Comparison of ENCODE assay signal across 1 fruit fly cellular context in genomic region chr3R:9626880-9627401, dm6.
TF ChIP-seq lines count a peak whose summit lies in the region.

CG9427 (minus strand) TSS chr3R:9626930.
CG8319 (plus strand) TSS chr3R:9627321.

TF ChIP-seq in whole organism, embryonic, 481 proteins besides CTCF, POLR2A, EP300 and RAD21 (continued from another document and continues in another):
- peak; percentile 60 for TF ChIP-seq bcd (GFP tag; optimal IDR thresholded peaks at IDR 0.05; lab: Kevin White, UChicago)
- TF ChIP-seq oc (tag; optimal IDR thresholded peaks at IDR 0.05; lab: Kevin White, UChicago): peak; percentile 78
- peak; percentile 34 for TF ChIP-seq CG8290 (GFP tag; optimal IDR thresholded peaks at IDR 0.05; lab: Kevin White, UChicago)
- peak in 1 of 2 experiments; percentile 53 for TF ChIP-seq CG8290 (tag; optimal IDR thresholded peaks at IDR 0.05; lab: Kevin White, UChicago)
- peak; percentile 94 for TF ChIP-seq sna (GFP tag; IDR thresholded peaks at IDR 0.05; lab: Robert Waterston, UW; ENCODE audit: partially characterized antibody)
- no peak for TF ChIP-seq Rx (GFP tag; IDR thresholded peaks at IDR 0.05; lab: Robert Waterston, UW)
- no peak for TF ChIP-seq z (GFP tag; IDR thresholded peaks at IDR 0.05; lab: Robert Waterston, UW)
- TF ChIP-seq MTF-1 (GFP tag; optimal IDR thresholded peaks at IDR 0.05; lab: Kevin White, UChicago; ENCODE audit: borderline replicate concordance): no peak
- TF ChIP-seq CG12769 (tag; optimal IDR thresholded peaks at IDR 0.05; lab: Kevin White, UChicago): peak; percentile 37
- TF ChIP-seq CG14710 (tag; optimal IDR thresholded peaks at IDR 0.05; lab: Kevin White, UChicago): peak; percentile 85
- no peak for TF ChIP-seq wor (GFP tag; IDR thresholded peaks at IDR 0.05; lab: Robert Waterston, UW)
- TF ChIP-seq Vsx1 (GFP tag; optimal IDR thresholded peaks at IDR 0.05; lab: Kevin White, UChicago): no peak
- no peak for TF ChIP-seq Poxn (GFP tag; IDR thresholded peaks at IDR 0.05; lab: Robert Waterston, UW)
- no peak for TF ChIP-seq luna (GFP tag; optimal IDR thresholded peaks at IDR 0.05; lab: Kevin White, UChicago)
- TF ChIP-seq Bdp1 (GFP tag; optimal IDR thresholded peaks at IDR 0.05; lab: Kevin White, UChicago): peak; percentile 11
- no peak for TF ChIP-seq CG6765 (GFP tag; optimal IDR thresholded peaks at IDR 0.05; lab: Kevin White, UChicago)
- peak; percentile 50 for TF ChIP-seq CG8388 (GFP tag; optimal IDR thresholded peaks at IDR 0.05; lab: Kevin White, UChicago)
- peak; percentile 62 for TF ChIP-seq CG18764 (GFP tag; optimal IDR thresholded peaks at IDR 0.05; lab: Kevin White, UChicago)
- peak; percentile 73 for TF ChIP-seq Rfx (GFP tag; IDR thresholded peaks at IDR 0.05; lab: Robert Waterston, UW)
- no peak for TF ChIP-seq CG2889 (GFP tag; IDR thresholded peaks at IDR 0.05; lab: Robert Waterston, UW)
- peak; percentile 73 for TF ChIP-seq nmo (GFP tag; optimal IDR thresholded peaks at IDR 0.05; lab: Kevin White, UChicago)
- TF ChIP-seq CG5245 (GFP tag; optimal IDR thresholded peaks at IDR 0.05; lab: Kevin White, UChicago): peak; percentile 20
- TF ChIP-seq CG4328 (GFP tag; optimal IDR thresholded peaks at IDR 0.05; lab: Kevin White, UChicago): no peak
- peak; percentile 62 for TF ChIP-seq CG15269 (tag; optimal IDR thresholded peaks at IDR 0.05; lab: Kevin White, UChicago)
- peak; percentile 42 for TF ChIP-seq vfl (GFP tag; optimal IDR thresholded peaks at IDR 0.05; lab: Kevin White, UChicago)
- no peak for TF ChIP-seq sens-2 (GFP tag; IDR thresholded peaks at IDR 0.05; lab: Robert Waterston, UW)
- TF ChIP-seq CG4707 (GFP tag; optimal IDR thresholded peaks at IDR 0.05; lab: Kevin White, UChicago): no peak
- peak; percentile 51 for TF ChIP-seq CG4854 (GFP tag; optimal IDR thresholded peaks at IDR 0.05; lab: Kevin White, UChicago)
- no peak for TF ChIP-seq gce (GFP tag; IDR thresholded peaks at IDR 0.05; lab: Robert Waterston, UW)
- peak; percentile 49 for TF ChIP-seq Mes4 (GFP tag; optimal IDR thresholded peaks at IDR 0.05; lab: Kevin White, UChicago)
- peak; percentile 10 for TF ChIP-seq CG3163 (GFP tag; optimal IDR thresholded peaks at IDR 0.05; lab: Kevin White, UChicago)
- no peak for TF ChIP-seq CG18619 (GFP tag; optimal IDR thresholded peaks at IDR 0.05; lab: Kevin White, UChicago)
- TF ChIP-seq eyg (GFP tag; optimal IDR thresholded peaks at IDR 0.05; lab: Kevin White, UChicago): no peak
- peak; percentile 93 for TF ChIP-seq Dp (GFP tag; optimal IDR thresholded peaks at IDR 0.05; lab: Kevin White, UChicago)
- peak; percentile 17 for TF ChIP-seq CG3407 (GFP tag; optimal IDR thresholded peaks at IDR 0.05; lab: Kevin White, UChicago)
- TF ChIP-seq pzg (GFP tag; optimal IDR thresholded peaks at IDR 0.05; lab: Kevin White, UChicago): peak; percentile 77
- no peak for TF ChIP-seq emc (GFP tag; optimal IDR thresholded peaks at IDR 0.05; lab: Kevin White, UChicago)
- TF ChIP-seq CkIIα-i1 (GFP tag; IDR thresholded peaks at IDR 0.05; lab: Robert Waterston, UW): no peak
- TF ChIP-seq Dip3 (GFP tag; optimal IDR thresholded peaks at IDR 0.05; lab: Kevin White, UChicago): peak; percentile 58
- no peak for TF ChIP-seq CG15073 (GFP tag; optimal IDR thresholded peaks at IDR 0.05; lab: Kevin White, UChicago)
- 0 out of 3 replicates have a peak, but pooled peaks have one; percentile 21 for TF ChIP-seq dysf (GFP tag; IDR thresholded peaks at IDR 0.05; lab: Robert Waterston, UW)
- TF ChIP-seq hkb (optimal IDR thresholded peaks at IDR 0.05; lab: Kevin White, UChicago): no peak
- no peak for TF ChIP-seq hkb (GFP tag; IDR thresholded peaks at IDR 0.05; lab: Robert Waterston, UW)
- TF ChIP-seq Jarid2 (GFP tag; optimal IDR thresholded peaks at IDR 0.05; lab: Kevin White, UChicago): no peak
- TF ChIP-seq CG4282 (GFP tag; optimal IDR thresholded peaks at IDR 0.05; lab: Kevin White, UChicago): no peak
- TF ChIP-seq aop (GFP tag; IDR thresholded peaks at IDR 0.05; lab: Robert Waterston, UW): no peak
- peak; percentile 16; the same call in 1 of the 2 replicates for TF ChIP-seq ato (GFP tag; IDR thresholded peaks at IDR 0.05; lab: Robert Waterston, UW; ENCODE audit: partially characterized antibody)
- TF ChIP-seq CG11085 (GFP tag; IDR thresholded peaks at IDR 0.05; lab: Robert Waterston, UW): peak; percentile 41; the same call in 1 of the 2 replicates
- no peak for TF ChIP-seq Doc2 (GFP tag; IDR thresholded peaks at IDR 0.05; lab: Robert Waterston, UW)
- TF ChIP-seq dimm (GFP tag; IDR thresholded peaks at IDR 0.05; lab: Robert Waterston, UW): no peak
- no peak for TF ChIP-seq CG12236 (GFP tag; optimal IDR thresholded peaks at IDR 0.05; lab: Kevin White, UChicago)
- TF ChIP-seq CG3847 (GFP tag; IDR thresholded peaks at IDR 0.05; lab: Robert Waterston, UW): peak; percentile 55
- TF ChIP-seq CG8359 (GFP tag; optimal IDR thresholded peaks at IDR 0.05; lab: Kevin White, UChicago; ENCODE audit: borderline replicate concordance): no peak
- TF ChIP-seq CG7357 (GFP tag; IDR thresholded peaks at IDR 0.05; lab: Robert Waterston, UW): no peak
- peak; percentile 100 for TF ChIP-seq CG3995 (GFP tag; optimal IDR thresholded peaks at IDR 0.05; lab: Kevin White, UChicago)
- peak; percentile 59 for TF ChIP-seq gsb-n (tag; optimal IDR thresholded peaks at IDR 0.05; lab: Kevin White, UChicago)
- TF ChIP-seq CG4820 (GFP tag; optimal IDR thresholded peaks at IDR 0.05; lab: Kevin White, UChicago): peak; percentile 47
- peak; percentile 71 for TF ChIP-seq CG10267 (tag; optimal IDR thresholded peaks at IDR 0.05; lab: Kevin White, UChicago)
- peak; percentile 24 for TF ChIP-seq Side (GFP tag; optimal IDR thresholded peaks at IDR 0.05; lab: Kevin White, UChicago)
- peak; percentile 83 for TF ChIP-seq CG2120 (GFP tag; optimal IDR thresholded peaks at IDR 0.05; lab: Kevin White, UChicago)
- no peak; the same call in 1 of the 2 replicates for TF ChIP-seq CG42726 (GFP tag; IDR thresholded peaks at IDR 0.05; lab: Robert Waterston, UW; ENCODE audit: partially characterized antibody)
- no peak; the same call in 1 of the 2 replicates for TF ChIP-seq CG4404 (GFP tag; IDR thresholded peaks at IDR 0.05; lab: Robert Waterston, UW)
- peak; percentile 57 for TF ChIP-seq schlank (tag; optimal IDR thresholded peaks at IDR 0.05; lab: Kevin White, UChicago)
- TF ChIP-seq ro (GFP tag; IDR thresholded peaks at IDR 0.05; lab: Robert Waterston, UW): no peak
- peak in 1 of 2 experiments; percentile 94 for TF ChIP-seq tll (GFP tag; optimal IDR thresholded peaks at IDR 0.05; lab: Kevin White, UChicago)
- peak; percentile 56 for TF ChIP-seq Hr3 (GFP tag; optimal IDR thresholded peaks at IDR 0.05; lab: Kevin White, UChicago)
- no peak for TF ChIP-seq CG17568 (GFP tag; optimal IDR thresholded peaks at IDR 0.05; lab: Kevin White, UChicago)
- 0 out of 2 replicates have a peak, but pooled peaks have one; percentile 28 for TF ChIP-seq ranshi (GFP tag; IDR thresholded peaks at IDR 0.05; lab: Robert Waterston, UW)
- no peak for TF ChIP-seq wek (GFP tag; optimal IDR thresholded peaks at IDR 0.05; lab: Kevin White, UChicago)
- TF ChIP-seq CG18011 (GFP tag; optimal IDR thresholded peaks at IDR 0.05; lab: Kevin White, UChicago): peak; percentile 33
- TF ChIP-seq otp (GFP tag; IDR thresholded peaks at IDR 0.05; lab: Robert Waterston, UW): no peak
- no peak for TF ChIP-seq Taf1 (GFP tag; IDR thresholded peaks at IDR 0.05; lab: Robert Waterston, UW)
- TF ChIP-seq bbx (GFP tag; IDR thresholded peaks at IDR 0.05; lab: Robert Waterston, UW; ENCODE audit: partially characterized antibody): peak; percentile 74
- TF ChIP-seq Ptx1 (GFP tag; IDR thresholded peaks at IDR 0.05; lab: Robert Waterston, UW): peak; percentile 67
- TF ChIP-seq pb (GFP tag; optimal IDR thresholded peaks at IDR 0.05; lab: Kevin White, UChicago): no peak
- no peak for TF ChIP-seq CG8478 (optimal IDR thresholded peaks at IDR 0.05; lab: Kevin White, UChicago)
- peak; percentile 90 for TF ChIP-seq CG31441 (GFP tag; IDR thresholded peaks at IDR 0.05; lab: Robert Waterston, UW)
- TF ChIP-seq seq (GFP tag; IDR thresholded peaks at IDR 0.05; lab: Robert Waterston, UW): no peak
- peak; percentile 48 for TF ChIP-seq CG10462 (GFP tag; optimal IDR thresholded peaks at IDR 0.05; lab: Kevin White, UChicago)
- TF ChIP-seq CG12299 (tag; optimal IDR thresholded peaks at IDR 0.05; lab: Kevin White, UChicago): peak; percentile 77
- no peak for TF ChIP-seq Ada2b (GFP tag; IDR thresholded peaks at IDR 0.05; lab: Robert Waterston, UW)
- TF ChIP-seq CG9727 (GFP tag; optimal IDR thresholded peaks at IDR 0.05; lab: Kevin White, UChicago): peak; percentile 71
- TF ChIP-seq CG6254 (GFP tag; optimal IDR thresholded peaks at IDR 0.05; lab: Kevin White, UChicago): no peak
- no peak for TF ChIP-seq rib (GFP tag; IDR thresholded peaks at IDR 0.05; lab: Robert Waterston, UW)
- TF ChIP-seq HmgD (GFP tag; optimal IDR thresholded peaks at IDR 0.05; lab: Kevin White, UChicago): peak; percentile 7
- peak; percentile 71 for TF ChIP-seq stwl (tag; optimal IDR thresholded peaks at IDR 0.05; lab: Kevin White, UChicago)
- 0 out of 3 replicates have a peak, but pooled peaks have one; percentile 45 for TF ChIP-seq Dbx (GFP tag; IDR thresholded peaks at IDR 0.05; lab: Robert Waterston, UW)
- TF ChIP-seq gem (tag; optimal IDR thresholded peaks at IDR 0.05; lab: Kevin White, UChicago): peak; percentile 81
- no peak for TF ChIP-seq CG7928 (GFP tag; optimal IDR thresholded peaks at IDR 0.05; lab: Kevin White, UChicago)
- no peak for TF ChIP-seq Nf-YA (GFP tag; IDR thresholded peaks at IDR 0.05; lab: Robert Waterston, UW)
- TF ChIP-seq Atf6 (GFP tag; IDR thresholded peaks at IDR 0.05; lab: Robert Waterston, UW): no peak; the same call in 1 of the 2 replicates
- TF ChIP-seq ara (GFP tag; IDR thresholded peaks at IDR 0.05; lab: Robert Waterston, UW): peak; percentile 23; the same call in 1 of the 2 replicates
- TF ChIP-seq disco-r (GFP tag; optimal IDR thresholded peaks at IDR 0.05; lab: Kevin White, UChicago): no peak
- TF ChIP-seq CG14441 (GFP tag; IDR thresholded peaks at IDR 0.05; lab: Robert Waterston, UW): no peak; the same call in 1 of the 2 replicates
- TF ChIP-seq HLHmδ (GFP tag; optimal IDR thresholded peaks at IDR 0.05; lab: Kevin White, UChicago): no peak
- TF ChIP-seq gro (GFP tag; optimal IDR thresholded peaks at IDR 0.05; lab: Kevin White, UChicago): peak; percentile 66
- no peak for TF ChIP-seq CG6175 (GFP tag; IDR thresholded peaks at IDR 0.05; lab: Robert Waterston, UW)
- TF ChIP-seq CG15514 (GFP tag; optimal IDR thresholded peaks at IDR 0.05; lab: Kevin White, UChicago): peak; percentile 79
- TF ChIP-seq sob (GFP tag; IDR thresholded peaks at IDR 0.05; lab: Robert Waterston, UW): peak; percentile 76
- no peak for TF ChIP-seq h (optimal IDR thresholded peaks at IDR 0.05; lab: Kevin White, UChicago)
- peak; percentile 37 for TF ChIP-seq CG13123 (GFP tag; optimal IDR thresholded peaks at IDR 0.05; lab: Kevin White, UChicago)
- no peak for TF ChIP-seq C15 (GFP tag; IDR thresholded peaks at IDR 0.05; lab: Robert Waterston, UW)
- TF ChIP-seq NC2β (GFP tag; optimal IDR thresholded peaks at IDR 0.05; lab: Kevin White, UChicago): peak; percentile 28
- TF ChIP-seq CG12219 (GFP tag; optimal IDR thresholded peaks at IDR 0.05; lab: Kevin White, UChicago): no peak
- peak; percentile 48; the same call in 1 of the 2 replicates for TF ChIP-seq sisA (GFP tag; IDR thresholded peaks at IDR 0.05; lab: Robert Waterston, UW)
- TF ChIP-seq CG17829 (tag; optimal IDR thresholded peaks at IDR 0.05; lab: Kevin White, UChicago): peak; percentile 80
- peak; percentile 60 for TF ChIP-seq nerfin-2 (GFP tag; IDR thresholded peaks at IDR 0.05; lab: Robert Waterston, UW; ENCODE audit: partially characterized antibody)
- TF ChIP-seq CG12391 (tag; optimal IDR thresholded peaks at IDR 0.05; lab: Kevin White, UChicago): peak; percentile 89
- TF ChIP-seq unpg (GFP tag; optimal IDR thresholded peaks at IDR 0.05; lab: Kevin White, UChicago): peak; percentile 63
- peak; percentile 96 for TF ChIP-seq Dll (GFP tag; IDR thresholded peaks at IDR 0.05; lab: Robert Waterston, UW; ENCODE audit: partially characterized antibody)
- peak; percentile 16 for TF ChIP-seq Lhr (GFP tag; optimal IDR thresholded peaks at IDR 0.05; lab: Kevin White, UChicago)
- TF ChIP-seq lmd (GFP tag; IDR thresholded peaks at IDR 0.05; lab: Robert Waterston, UW): peak; percentile 40; the same call in 1 of the 2 replicates
- TF ChIP-seq gcm (GFP tag; optimal IDR thresholded peaks at IDR 0.05; lab: Kevin White, UChicago): peak; percentile 62
- TF ChIP-seq CG1792 (GFP tag; optimal IDR thresholded peaks at IDR 0.05; lab: Kevin White, UChicago): no peak
- TF ChIP-seq Fer1 (GFP tag; optimal IDR thresholded peaks at IDR 0.05; lab: Kevin White, UChicago): peak; percentile 75
- peak; percentile 42 for TF ChIP-seq CG13624 (GFP tag; optimal IDR thresholded peaks at IDR 0.05; lab: Kevin White, UChicago)
- peak; percentile 61 for TF ChIP-seq CG18262 (tag; optimal IDR thresholded peaks at IDR 0.05; lab: Kevin White, UChicago)
- TF ChIP-seq CG11456 (GFP tag; IDR thresholded peaks at IDR 0.05; lab: Robert Waterston, UW): 0 out of 3 replicates have a peak, but pooled peaks have one; percentile 40
- no peak for TF ChIP-seq Atf3 (GFP tag; optimal IDR thresholded peaks at IDR 0.05; lab: Kevin White, UChicago)
- TF ChIP-seq sug (tag; optimal IDR thresholded peaks at IDR 0.05; lab: Kevin White, UChicago): peak; percentile 72
- TF ChIP-seq CG10959 (GFP tag; IDR thresholded peaks at IDR 0.05; lab: Robert Waterston, UW): no peak
- peak; percentile 63 for TF ChIP-seq CG17186 (GFP tag; optimal IDR thresholded peaks at IDR 0.05; lab: Kevin White, UChicago)
- no peak for TF ChIP-seq Lpt (GFP tag; optimal IDR thresholded peaks at IDR 0.05; lab: Kevin White, UChicago)
- TF ChIP-seq CG30020 (tag; optimal IDR thresholded peaks at IDR 0.05; lab: Kevin White, UChicago): peak; percentile 51
- TF ChIP-seq hbn (GFP tag; IDR thresholded peaks at IDR 0.05; lab: Robert Waterston, UW; ENCODE audit: partially characterized antibody): peak; percentile 86
- peak; percentile 54 for TF ChIP-seq zfh2 (GFP tag; optimal IDR thresholded peaks at IDR 0.05; lab: Kevin White, UChicago)
- peak; percentile 7 for TF ChIP-seq Asciz (GFP tag; optimal IDR thresholded peaks at IDR 0.05; lab: Kevin White, UChicago)
- no peak for TF ChIP-seq Awh (GFP tag; IDR thresholded peaks at IDR 0.05; lab: Robert Waterston, UW)
- TF ChIP-seq CG18599 (GFP tag; optimal IDR thresholded peaks at IDR 0.05; lab: Kevin White, UChicago): peak; percentile 39
- no peak for TF ChIP-seq CG7271 (tag; optimal IDR thresholded peaks at IDR 0.05; lab: Kevin White, UChicago)
- no peak for TF ChIP-seq Dfd (GFP tag; optimal IDR thresholded peaks at IDR 0.05; lab: Kevin White, UChicago)
- peak; percentile 3 for TF ChIP-seq CG2875 (GFP tag; optimal IDR thresholded peaks at IDR 0.05; lab: Kevin White, UChicago)
